Fruit fly (Drosophila melanogaster): ENCODE results near the gene swa.

dm6 chrX:6375636-6376035 lies 10.1 kb upstream of the swa start:
- TF ChIP-seq fru (GFP tag; optimal IDR thresholded peaks at IDR 0.05) (peak; percentile 23), foxo (GFP tag; optimal IDR thresholded peaks at IDR 0.05) (peak in 1 of 2 experiments; percentile 27), N (GFP tag; optimal IDR thresholded peaks at IDR 0.05) (no peak), h (GFP tag; optimal IDR thresholded peaks at IDR 0.05) (peak; percentile 7), lola (GFP tag; optimal IDR thresholded peaks at IDR 0.05) (no peak), Hnf4 (GFP tag; optimal IDR thresholded peaks at IDR 0.05) (no peak), GATAd (GFP tag; optimal IDR thresholded peaks at IDR 0.05) (no peak), OdsH (GFP tag; optimal IDR thresholded peaks at IDR 0.05) (no peak), CG9705 (GFP tag; optimal IDR thresholded peaks at IDR 0.05) (no peak), dmrt93B (GFP tag; optimal IDR thresholded peaks at IDR 0.05) (no peak)
